Worm (Caenorhabditis elegans) whole organism, L2 larva: Measurements from ENCODE around the gene F44E2.4.

Experiments
- C34F6.9 ChIP-seq: fragments of 150-350 bp; optimal IDR thresholded peaks from 2 replicates; lab custom pipeline; 2014; ENCODE audit warnings: missing biosample characterization, missing genetic modification characterization
- F13H6.1 ChIP-seq: sonication (generic microtip); optimal IDR thresholded peaks from 2 replicates; lab custom pipeline; 2016; ENCODE audit warnings: missing genetic modification characterization, missing compliant biosample characterization
- R02D3.7 ChIP-seq: fragments of 150-350 bp; optimal IDR thresholded peaks from 2 replicates; lab custom pipeline; 2014; ENCODE audit warnings: missing biosample characterization, missing genetic modification characterization
- Y55F3AM.14 ChIP-seq: fragments of 200-800 bp; sonication (Bioruptor generic); optimal IDR thresholded peaks from 2 replicates; lab custom pipeline; 2018; ENCODE audit warnings: mild to moderate bottlenecking, missing genetic modification characterization, missing compliant biosample characterization
- ZK546.5 ChIP-seq: sonication (generic microtip); optimal IDR thresholded peaks from 2 replicates; lab custom pipeline; 2017; ENCODE audit warnings: missing biosample characterization, missing genetic modification characterization
- aly-2 ChIP-seq: fragments of 150-350 bp; optimal IDR thresholded peaks from 2 replicates; lab custom pipeline; 2014; ENCODE audit warnings: missing biosample characterization, missing genetic modification characterization
- ama-1 ChIP-seq: fragments of 150-350 bp; optimal IDR thresholded peaks from 2 replicates; lab custom pipeline; 2018; ENCODE audit warnings: inconsistent platforms
- blmp-1 ChIP-seq: sonication (generic microtip); optimal IDR thresholded peaks from 2 replicates; lab custom pipeline; 2017; ENCODE audit warnings: missing genetic modification characterization, mild to moderate bottlenecking, missing compliant biosample characterization, antibody characterized with exemption, moderate library complexity; ENCODE audit not compliant: insufficient read depth
- ceh-16 ChIP-seq: fragments of 150-350 bp; optimal IDR thresholded peaks from 2 replicates; lab custom pipeline; 2014; ENCODE audit warnings: missing biosample characterization, missing genetic modification characterization
- ceh-82 ChIP-seq: fragments of 150-350 bp; optimal IDR thresholded peaks from 2 replicates; lab custom pipeline; 2014; ENCODE audit warnings: missing biosample characterization, missing genetic modification characterization
- crh-2 ChIP-seq: sonication (generic microtip); optimal IDR thresholded peaks from 2 replicates; lab custom pipeline; 2017; ENCODE audit warnings: missing biosample characterization, missing genetic modification characterization
- dmd-4 ChIP-seq: sonication (generic microtip); optimal IDR thresholded peaks from 2 replicates; lab custom pipeline; 2017; ENCODE audit warnings: missing biosample characterization, missing genetic modification characterization
- elt-1 ChIP-seq: fragments of 150-350 bp; optimal IDR thresholded peaks from 2 replicates; lab custom pipeline; 2014; ENCODE audit warnings: missing biosample characterization, missing genetic modification characterization
- elt-3 ChIP-seq: sonication (generic microtip); optimal IDR thresholded peaks from 2 replicates; lab custom pipeline; 2017; ENCODE audit warnings: missing biosample characterization, missing genetic modification characterization
- fos-1 ChIP-seq: fragments of 150-350 bp; optimal IDR thresholded peaks from 2 replicates; lab custom pipeline; 2014; ENCODE audit warnings: missing biosample characterization, missing genetic modification characterization
- gmeb-1 ChIP-seq: fragments of 150-350 bp; optimal IDR thresholded peaks from 2 replicates; lab custom pipeline; 2014; ENCODE audit warnings: missing biosample characterization, missing genetic modification characterization
- lin-39 ChIP-seq: fragments of 150-350 bp; optimal IDR thresholded peaks from 2 replicates; lab custom pipeline; 2014; ENCODE audit warnings: missing biosample characterization, missing genetic modification reagents, missing genetic modification characterization
- lsy-2 ChIP-seq, 2 experiments: fragments of 150-350 bp in 1 of 2; sonication (generic microtip) in 1 of 2; optimal IDR thresholded peaks; 2 replicates each; lab custom pipeline; 2014 to 2017; ENCODE audit warnings: missing biosample characterization in 2 of 2, missing genetic modification characterization in 2 of 2
- mab-5 ChIP-seq: fragments of 150-350 bp; optimal IDR thresholded peaks from 2 replicates; lab custom pipeline; 2014; ENCODE audit warnings: missing biosample characterization, missing genetic modification characterization
- mbf-1 ChIP-seq: sonication (generic microtip); optimal IDR thresholded peaks from 2 replicates; lab custom pipeline; 2017; ENCODE audit warnings: missing biosample characterization, missing genetic modification characterization
- mdl-1 ChIP-seq, 2 experiments: fragments of 150-350 bp in 1 of 2; sonication (generic microtip) in 1 of 2; optimal IDR thresholded peaks; 2 replicates each; lab custom pipeline; 2017; ENCODE audit warnings: missing biosample characterization in 2 of 2, missing genetic modification characterization in 2 of 2
- nhr-11 ChIP-seq: fragments of 150-350 bp; optimal IDR thresholded peaks from 2 replicates; lab custom pipeline; 2014; ENCODE audit warnings: missing biosample characterization, missing genetic modification characterization
- nhr-12 ChIP-seq: fragments of 150-350 bp; optimal IDR thresholded peaks from 2 replicates; lab custom pipeline; 2014; ENCODE audit warnings: missing biosample characterization, missing genetic modification characterization
- nhr-129 ChIP-seq: fragments of 150-350 bp; optimal IDR thresholded peaks from 2 replicates; lab custom pipeline; 2014; ENCODE audit warnings: missing biosample characterization, missing genetic modification characterization
- nhr-21 ChIP-seq: fragments of 150-350 bp; optimal IDR thresholded peaks from 2 replicates; lab custom pipeline; 2014; ENCODE audit warnings: missing biosample characterization, missing genetic modification characterization
- nhr-23 ChIP-seq: fragments of 150-350 bp; optimal IDR thresholded peaks from 2 replicates; lab custom pipeline; 2014; ENCODE audit warnings: missing biosample characterization, missing genetic modification reagents, missing genetic modification characterization
- nhr-237 ChIP-seq: fragments of 150-350 bp; optimal IDR thresholded peaks from 2 replicates; lab custom pipeline; 2014; ENCODE audit warnings: missing biosample characterization, missing genetic modification characterization
- nhr-6 ChIP-seq: fragments of 150-350 bp; optimal IDR thresholded peaks from 2 replicates; lab custom pipeline; 2014; ENCODE audit warnings: missing biosample characterization, missing genetic modification characterization
- nhr-77 ChIP-seq: fragments of 150-350 bp; optimal IDR thresholded peaks from 2 replicates; lab custom pipeline; 2014; ENCODE audit warnings: missing biosample characterization, missing genetic modification characterization
- peb-1 ChIP-seq: fragments of 150-350 bp; optimal IDR thresholded peaks from 2 replicates; lab custom pipeline; 2014; ENCODE audit warnings: missing biosample characterization, missing genetic modification characterization
- sem-4 ChIP-seq: fragments of 150-350 bp; optimal IDR thresholded peaks from 2 replicates; lab custom pipeline; 2014; ENCODE audit warnings: missing biosample characterization, missing genetic modification reagents, missing genetic modification characterization
- skn-1 ChIP-seq: sonication (generic microtip); optimal IDR thresholded peaks from 2 replicates; lab custom pipeline; 2017; ENCODE audit warnings: missing biosample characterization, missing genetic modification characterization
- sma-3 ChIP-seq: sonication (generic microtip); optimal IDR thresholded peaks from 2 replicates; lab custom pipeline; 2016; ENCODE audit warnings: missing genetic modification reagents, missing genetic modification characterization, missing compliant biosample characterization
- sma-9 ChIP-seq, 2 experiments: fragments of 150-350 bp in 1 of 2; sonication (generic microtip) in 1 of 2; optimal IDR thresholded peaks; 2 replicates each; lab custom pipeline; 2014 to 2016; ENCODE audit warnings: missing genetic modification characterization in 2 of 2, mild to moderate bottlenecking in 1 of 2, missing biosample characterization in 1 of 2, missing compliant biosample characterization in 1 of 2, missing genetic modification reagents in 1 of 2, moderate library complexity in 1 of 2
- snpc-4 ChIP-seq: fragments of 150-350 bp; optimal IDR thresholded peaks from 2 replicates; lab custom pipeline; 2014; ENCODE audit warnings: missing biosample characterization, missing genetic modification characterization
- unc-39 ChIP-seq: fragments of 150-350 bp; optimal IDR thresholded peaks from 2 replicates; lab custom pipeline; 2014; ENCODE audit warnings: missing biosample characterization, missing genetic modification characterization
- unc-55 ChIP-seq: fragments of 150-350 bp; sonication (generic microtip); optimal IDR thresholded peaks from 3 replicates; lab custom pipeline; 2014; ENCODE audit warnings: missing biosample characterization, missing genetic modification reagents, missing genetic modification characterization
- unc-62 ChIP-seq: fragments of 150-350 bp; optimal IDR thresholded peaks from 2 replicates; lab custom pipeline; 2014; ENCODE audit warnings: missing biosample characterization, missing genetic modification reagents, missing genetic modification characterization
- zag-1 ChIP-seq: fragments of 150-350 bp; optimal IDR thresholded peaks from 2 replicates; lab custom pipeline; 2014; ENCODE audit warnings: missing biosample characterization, missing genetic modification characterization
- ztf-1 ChIP-seq: fragments of 200-800 bp; sonication (Bioruptor generic); conservative IDR thresholded peaks from 2 replicates; pipeline ENCODE4 v1.3.6; 2022; ENCODE audit warnings: missing genetic modification characterization, missing compliant biosample characterization
- ztf-11 ChIP-seq: sonication (generic microtip); optimal IDR thresholded peaks from 2 replicates; lab custom pipeline; 2017; ENCODE audit warnings: missing biosample characterization, missing genetic modification characterization

F44E2.4 gene

ce11 chrIII:8792251-8792650 is 46.0 kb downstream of the F44E2.4 start, which contains the start of gene ztf-1:
Gene ztf-1 (minus strand): TSS chrIII:8792351.
- TF ChIP-seq crh-2 (tag; lab: Kevin White, UChicago) (no peak), skn-1 (tag; lab: Kevin White, UChicago) (no peak), mbf-1 (tag; lab: Kevin White, UChicago) (no peak), ztf-11 (tag; lab: Kevin White, UChicago) (no peak), Y55F3AM.14 (GFP tag; lab: Kevin White, UChicago) (no peak), ztf-1 (GFP tag; lab: Robert Waterston, UW) (no peak), unc-39 (tag; lab: Kevin White, UChicago) (no peak)

- TF ChIP-seq nhr-77 (tag; lab: Kevin White, UChicago) (no peak), fos-1 (no peak), elt-3 (no peak), nhr-6 (tag; lab: Kevin White, UChicago) (no peak), snpc-4 (tag; lab: Kevin White, UChicago) (no peak), dmd-4 (tag; lab: Kevin White, UChicago) (no peak), sma-9 (GFP tag; optimal IDR thresholded peaks at IDR 0.05; lab: Kevin White, UChicago) (no peak), sma-9 (tag; optimal IDR thresholded peaks at IDR 0.05; lab: Kevin White, UChicago) (no peak), F13H6.1 (no peak), unc-55 (no peak), aly-2 (tag; lab: Kevin White, UChicago) (no peak), nhr-23 (tag; lab: Kevin White, UChicago) (no peak), elt-1 (tag; lab: Kevin White, UChicago) (no peak), nhr-21 (no peak), ZK546.5 (tag; lab: Kevin White, UChicago) (no peak), R02D3.7 (tag; lab: Kevin White, UChicago) (no peak), ceh-16 (tag; lab: Kevin White, UChicago) (no peak), ceh-82 (tag; lab: Kevin White, UChicago) (no peak), zag-1 (tag; lab: Kevin White, UChicago) (no peak), mab-5 (no peak), skn-1 (tag; lab: Kevin White, UChicago) (no peak)
- TF ChIP-seq, all 48 proteins: peak for 0
Observed at ce11 chrIII:8791235-8791634, 47.0 kb downstream of the F44E2.4 start, which contains the start of the genes zfp-1 and F54F2.14. Gene zfp-1 (plus strand): TSS chrIII:8791535. Gene F54F2.14 (plus strand): TSS chrIII:8791546.

- no peak for TF ChIP-seq snpc-4 (tag; lab: Kevin White, UChicago)
- TF ChIP-seq lin-39 (tag; lab: Kevin White, UChicago) = no peak
- no peak for TF ChIP-seq nhr-11
- no peak for TF ChIP-seq gmeb-1 (tag; lab: Kevin White, UChicago)
- TF ChIP-seq lsy-2 (tag; optimal IDR thresholded peaks at IDR 0.05; lab: Kevin White, UChicago) = no peak
- TF ChIP-seq ztf-1 (GFP tag; lab: Robert Waterston, UW) = no peak
- no peak for TF ChIP-seq mdl-1 (tag; optimal IDR thresholded peaks at IDR 0.05; lab: Kevin White, UChicago)
- no peak for TF ChIP-seq peb-1
- no peak for TF ChIP-seq blmp-1 (tag; lab: Kevin White, UChicago)
- no peak for TF ChIP-seq R02D3.7 (tag; lab: Kevin White, UChicago)
- TF ChIP-seq C34F6.9 (tag; lab: Kevin White, UChicago) = peak; percentile 33
- peak; percentile 3 for TF ChIP-seq unc-55
- no peak for TF ChIP-seq ZK546.5 (tag; lab: Kevin White, UChicago)
- TF ChIP-seq F13H6.1 = peak; percentile 16
- no peak for TF ChIP-seq elt-1 (tag; lab: Kevin White, UChicago)
- TF ChIP-seq mab-5 = no peak
- TF ChIP-seq ama-1 (lab: Kevin White, UChicago) = no peak
- no peak for TF ChIP-seq sma-9 (GFP tag; optimal IDR thresholded peaks at IDR 0.05; lab: Kevin White, UChicago)
- TF ChIP-seq sma-9 (tag; optimal IDR thresholded peaks at IDR 0.05; lab: Kevin White, UChicago) = no peak
Observed at ce11 chrIII:8788690-8789089, 49.5 kb downstream of the F44E2.4 start.

- TF ChIP-seq nhr-77 (tag; lab: Kevin White, UChicago) (no peak), sem-4 (no peak), nhr-23 (tag; lab: Kevin White, UChicago) (no peak), skn-1 (tag; lab: Kevin White, UChicago) (no peak), nhr-237 (tag; lab: Kevin White, UChicago) (no peak), ceh-82 (tag; lab: Kevin White, UChicago) (no peak), unc-62 (GFP tag; lab: Kevin White, UChicago) (no peak), elt-1 (tag; lab: Kevin White, UChicago) (no peak), mab-5 (no peak), nhr-21 (no peak), sma-3 (GFP tag; lab: Kevin White, UChicago) (no peak), lin-39 (tag; lab: Kevin White, UChicago) (no peak), nhr-12 (tag; lab: Kevin White, UChicago) (no peak), F13H6.1 (no peak), crh-2 (tag; lab: Kevin White, UChicago) (no peak), nhr-129 (tag; lab: Kevin White, UChicago) (no peak), elt-3 (no peak), Y55F3AM.14 (GFP tag; lab: Kevin White, UChicago) (no peak), C34F6.9 (tag; lab: Kevin White, UChicago) (no peak)
Observed at ce11 chrIII:8786077-8786476, 52.1 kb downstream of the F44E2.4 start, which contains the start of gene K02D10.8. Gene K02D10.8 (plus strand): TSS chrIII:8786377.
